Worm (Caenorhabditis elegans): ENCODE measurements around the gene K09C4.1.

DNA sequence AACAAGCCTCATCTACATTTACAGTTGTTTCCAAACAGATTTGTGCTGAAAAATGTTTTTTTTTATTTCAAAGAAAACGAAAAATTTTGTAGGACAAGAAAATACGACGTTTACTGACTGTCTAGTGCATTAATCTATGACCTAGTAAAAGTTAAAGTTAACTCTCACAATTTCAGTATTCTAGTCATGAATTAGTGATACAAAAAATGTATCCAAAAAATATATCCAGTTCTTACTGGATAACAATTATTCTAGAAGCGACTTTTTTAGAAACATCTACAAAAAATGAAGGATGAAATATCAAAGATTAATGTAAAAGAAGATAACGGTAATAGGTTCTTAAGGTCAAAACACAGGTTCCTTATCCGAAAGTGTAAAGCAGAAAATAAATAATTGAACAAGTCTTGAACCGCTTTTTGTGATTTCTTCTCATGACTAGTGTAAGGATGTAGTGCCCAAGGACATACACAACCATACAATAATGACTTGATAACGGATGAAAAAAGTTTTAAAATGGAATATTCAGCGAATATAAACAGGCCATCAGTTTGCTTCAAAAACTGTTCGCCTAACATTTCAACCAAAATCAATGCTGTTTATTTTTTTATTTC, 48.1 kb upstream of the K09C4.1 start, which contains the start of gene pqn-37:
- TF ChIP-seq alr-1 (tag; optimal IDR thresholded peaks at IDR 0.05) = no peak
- TF ChIP-seq elt-3 (tag; optimal IDR thresholded peaks at IDR 0.05) = no peak
- TF ChIP-seq nhr-237 (tag; optimal IDR thresholded peaks at IDR 0.05) = no peak
- no peak for TF ChIP-seq peb-1 (tag; optimal IDR thresholded peaks at IDR 0.05)
- TF ChIP-seq R02D3.7 (tag; optimal IDR thresholded peaks at IDR 0.05) = no peak

Measured in whole organism, L2 larva.